Fruit fly (Drosophila melanogaster) whole organism, embryonic: ENCODE results near the gene CG7179.

ENCODE experiments used
- Aef1 ChIP-seq: fragments of 200-800 bp; sonication (Bioruptor generic); IDR thresholded peaks from 3 replicates; pipeline ENCODE4 v1.3.6; 2022; ENCODE audit warnings: missing biosample characterization, missing genetic modification characterization
- Antp ChIP-seq: fragments of 200-800 bp; sonication (Bioruptor generic); optimal IDR thresholded peaks from 3 replicates; lab custom pipeline; 2016; ENCODE audit warnings: missing biosample characterization, missing genetic modification characterization
- B-H1 ChIP-seq: fragments of 200-800 bp; sonication (Bioruptor generic); IDR thresholded peaks from 3 replicates; pipeline ENCODE4 v1.3.6; 2022; ENCODE audit warnings: missing biosample characterization, missing genetic modification characterization
- CG10543 ChIP-seq: fragments of 200-800 bp; sonication (Bioruptor generic); optimal IDR thresholded peaks from 3 replicates; lab custom pipeline; 2017; ENCODE audit warnings: missing biosample characterization, mild to moderate bottlenecking, missing genetic modification characterization, moderate library complexity
- CG10565 ChIP-seq: fragments of 200-800 bp; sonication (Bioruptor generic); optimal IDR thresholded peaks from 3 replicates; lab custom pipeline; 2016; ENCODE audit warnings: missing biosample characterization, mild to moderate bottlenecking, missing genetic modification characterization
- CG11093 ChIP-seq: fragments of 200-800 bp; sonication (Bioruptor generic); IDR thresholded peaks from 3 replicates; pipeline ENCODE4 v1.3.6; 2022; ENCODE audit warnings: missing biosample characterization, missing genetic modification characterization
- CG11560 ChIP-seq: fragments of 200-800 bp; sonication (Bioruptor generic); IDR thresholded peaks from 3 replicates; pipeline ENCODE4 v1.3.6; 2022; ENCODE audit warnings: missing biosample characterization, missing genetic modification characterization
- CG12071 ChIP-seq: fragments of 200-800 bp; sonication (Bioruptor generic); optimal IDR thresholded peaks from 3 replicates; lab custom pipeline; 2018; ENCODE audit warnings: missing biosample characterization, mild to moderate bottlenecking, missing genetic modification characterization
- CG14965 ChIP-seq: fragments of 200-800 bp; sonication (Bioruptor generic); optimal IDR thresholded peaks from 2 replicates; lab custom pipeline; 2016; ENCODE audit warnings: missing biosample characterization, missing genetic modification characterization, borderline replicate concordance
- CG15601 ChIP-seq: fragments of 200-800 bp; sonication (Bioruptor generic); optimal IDR thresholded peaks from 3 replicates; lab custom pipeline; 2019; ENCODE audit warnings: missing biosample characterization, mild to moderate bottlenecking, missing genetic modification characterization, moderate library complexity
- CG16815 ChIP-seq: fragments of 200-800 bp; sonication (Bioruptor generic); optimal IDR thresholded peaks from 3 replicates; lab custom pipeline; 2017; ENCODE audit warnings: missing biosample characterization, mild to moderate bottlenecking, missing genetic modification characterization
- CG17328 ChIP-seq: fragments of 200-800 bp; sonication (Bioruptor generic); IDR thresholded peaks from 2 replicates; pipeline ENCODE4 v1.3.6; 2022; ENCODE audit warnings: missing biosample characterization, missing genetic modification characterization
- CG17359 ChIP-seq: fragments of 200-800 bp; sonication (Bioruptor generic); optimal IDR thresholded peaks from 3 replicates; lab custom pipeline; 2018; ENCODE audit warnings: missing biosample characterization, mild to moderate bottlenecking, missing genetic modification characterization, moderate library complexity
- CG17361 ChIP-seq: fragments of 200-800 bp; sonication (Bioruptor generic); IDR thresholded peaks from 3 replicates; pipeline ENCODE4 v1.3.6; 2022; ENCODE audit warnings: missing biosample characterization, missing genetic modification characterization
- CG1792 ChIP-seq: fragments of 200-800 bp; sonication (Bioruptor generic); optimal IDR thresholded peaks from 2 replicates; lab custom pipeline; 2016; ENCODE audit warnings: missing biosample characterization, missing genetic modification characterization
- CG1832 ChIP-seq: fragments of 200-800 bp; sonication (Bioruptor generic); optimal IDR thresholded peaks from 2 replicates; lab custom pipeline; 2017; ENCODE audit warnings: missing biosample characterization, mild to moderate bottlenecking, missing genetic modification characterization, inconsistent platforms
- CG18619 ChIP-seq: fragments of 200-800 bp; sonication (Bioruptor generic); optimal IDR thresholded peaks from 3 replicates; lab custom pipeline; 2017; ENCODE audit warnings: missing biosample characterization, mild to moderate bottlenecking, missing genetic modification characterization
- CG18764 ChIP-seq: fragments of 200-800 bp; sonication (Bioruptor generic); optimal IDR thresholded peaks from 3 replicates; lab custom pipeline; 2016; ENCODE audit warnings: missing biosample characterization, missing genetic modification characterization
- CG3847 ChIP-seq: fragments of 200-800 bp; sonication (Bioruptor generic); IDR thresholded peaks from 2 replicates; pipeline ENCODE4 v1.3.6; 2022; ENCODE audit warnings: missing biosample characterization, missing genetic modification characterization
- CG5180 ChIP-seq: fragments of 200-800 bp; sonication (Bioruptor generic); optimal IDR thresholded peaks from 3 replicates; lab custom pipeline; 2017; ENCODE audit warnings: missing biosample characterization, missing genetic modification characterization, mild to moderate bottlenecking, moderate library complexity, missing genetic modification reagents
- CkIIα-i1 ChIP-seq: fragments of 200-800 bp; sonication (Bioruptor generic); IDR thresholded peaks from 2 replicates; pipeline ENCODE4 v1.3.6; 2022; ENCODE audit warnings: missing biosample characterization, missing genetic modification characterization
- Hr51 ChIP-seq, 2 experiments: fragments of 200-800 bp; sonication (Bioruptor generic); optimal IDR thresholded peaks; 2 replicates in 1 of 2; 3 replicates in 1 of 2; lab custom pipeline; 2016 to 2018; ENCODE audit warnings: missing biosample characterization in 2 of 2, missing genetic modification characterization in 2 of 2, mild to moderate bottlenecking in 1 of 2, moderate library complexity in 1 of 2
- Lpt ChIP-seq: fragments of >200 bp; optimal IDR thresholded peaks from 2 replicates; lab custom pipeline; 2018; ENCODE audit warnings: missing biosample characterization, missing genetic modification characterization
- Mes4 ChIP-seq: fragments of 200-800 bp; sonication (Bioruptor generic); optimal IDR thresholded peaks from 2 replicates; lab custom pipeline; 2016; ENCODE audit warnings: missing biosample characterization, missing genetic modification characterization
- Nf-YA ChIP-seq: fragments of 200-800 bp; sonication (Bioruptor generic); IDR thresholded peaks from 2 replicates; pipeline ENCODE4 v1.3.6; 2022; ENCODE audit warnings: missing biosample characterization, missing genetic modification characterization
- Nf-YC ChIP-seq: fragments of 200-800 bp; optimal IDR thresholded peaks from 3 replicates; lab custom pipeline; 2019; ENCODE audit warnings: missing biosample characterization, mild to moderate bottlenecking, missing genetic modification characterization, moderate library complexity
- Oaz ChIP-seq: fragments of 200-800 bp; sonication (Bioruptor generic); IDR thresholded peaks from 2 replicates; pipeline ENCODE4 v1.3.6; 2022; ENCODE audit warnings: missing biosample characterization, missing genetic modification characterization
- PHDP ChIP-seq: fragments of 200-800 bp; sonication (Bioruptor generic); optimal IDR thresholded peaks from 3 replicates; lab custom pipeline; 2018; ENCODE audit warnings: missing biosample characterization, mild to moderate bottlenecking, missing genetic modification characterization, moderate library complexity
- Sin3A ChIP-seq: fragments of >200 bp; optimal IDR thresholded peaks from 2 replicates; lab custom pipeline; 2018
- Ssrp ChIP-seq: fragments of 200-800 bp; sonication (Bioruptor generic); optimal IDR thresholded peaks from 2 replicates; lab custom pipeline; 2018; ENCODE audit warnings: missing biosample characterization, mild to moderate bottlenecking, missing genetic modification characterization, moderate library complexity
- ab ChIP-seq: fragments of 200-800 bp; sonication (Bioruptor generic); optimal IDR thresholded peaks from 2 replicates; lab custom pipeline; 2016; ENCODE audit warnings: missing biosample characterization, missing genetic modification characterization
- bigmax ChIP-seq: fragments of 200-800 bp; sonication (Bioruptor generic); optimal IDR thresholded peaks from 2 replicates; lab custom pipeline; 2018; ENCODE audit warnings: missing biosample characterization, mild to moderate bottlenecking, missing genetic modification characterization
- cad ChIP-seq: fragments of >200 bp; optimal IDR thresholded peaks from 2 replicates; lab custom pipeline; 2017; ENCODE audit warnings: missing biosample characterization, missing genetic modification characterization
- cas ChIP-seq: fragments of 200-800 bp; sonication (Bioruptor generic); IDR thresholded peaks from 2 replicates; pipeline ENCODE4 v1.3.6; 2022; ENCODE audit warnings: missing biosample characterization, missing genetic modification characterization
- chm ChIP-seq: fragments of 200-800 bp; sonication (Bioruptor generic); IDR thresholded peaks from 2 replicates; pipeline ENCODE4 v1.3.6; 2022; ENCODE audit warnings: missing biosample characterization, missing genetic modification characterization
- dm ChIP-seq: fragments of 200-800 bp; sonication (Bioruptor generic); optimal IDR thresholded peaks from 3 replicates; lab custom pipeline; 2016; ENCODE audit warnings: missing biosample characterization, missing genetic modification characterization
- esg ChIP-seq: fragments of 200-800 bp; sonication (Bioruptor generic); conservative IDR thresholded peaks from 2 replicates; pipeline ENCODE4 v1.3.6; 2022; ENCODE audit warnings: missing biosample characterization, missing genetic modification characterization
- fd102C ChIP-seq: fragments of 200-800 bp; sonication (Bioruptor generic); optimal IDR thresholded peaks from 2 replicates; lab custom pipeline; 2018; ENCODE audit warnings: missing biosample characterization, mild to moderate bottlenecking, missing genetic modification characterization, moderate library complexity
- fd64A ChIP-seq: fragments of 200-800 bp; sonication (Bioruptor generic); optimal IDR thresholded peaks from 3 replicates; lab custom pipeline; 2018; ENCODE audit warnings: missing biosample characterization, mild to moderate bottlenecking, missing genetic modification characterization
- kah ChIP-seq: fragments of 200-800 bp; sonication (Bioruptor generic); optimal IDR thresholded peaks from 2 replicates; lab custom pipeline; 2018; ENCODE audit warnings: missing biosample characterization, mild to moderate bottlenecking, missing genetic modification characterization
- onecut ChIP-seq: fragments of 200-800 bp; sonication (Bioruptor generic); IDR thresholded peaks from 2 replicates; pipeline ENCODE4 v1.3.6; 2022; ENCODE audit warnings: missing biosample characterization, missing genetic modification characterization
- psq ChIP-seq: fragments of 200-800 bp; sonication (Bioruptor generic); optimal IDR thresholded peaks from 2 replicates; lab custom pipeline; 2017; ENCODE audit warnings: missing biosample characterization, missing genetic modification characterization
- row ChIP-seq: fragments of 200-800 bp; sonication (Bioruptor generic); IDR thresholded peaks from 3 replicates; pipeline ENCODE4 v1.3.6; 2022; ENCODE audit warnings: missing biosample characterization, missing genetic modification characterization
- run ChIP-seq: fragments of 200-800 bp; sonication (Bioruptor generic); optimal IDR thresholded peaks from 3 replicates; lab custom pipeline; 2018; ENCODE audit warnings: missing biosample characterization, mild to moderate bottlenecking, missing genetic modification characterization
- sc ChIP-seq, 3 experiments: fragments of >200 bp in 2 of 3; fragments of 200-800 bp in 1 of 3; sonication (Bioruptor generic) in 1 of 3; optimal IDR thresholded peaks; 2 replicates in 2 of 3; 3 replicates in 1 of 3; lab custom pipeline; 2017; ENCODE audit warnings: mild to moderate bottlenecking in 1 of 3, missing biosample characterization in 1 of 3, missing genetic modification characterization in 1 of 3, missing genetic modification reagents in 1 of 3
- sisA ChIP-seq: fragments of 200-800 bp; sonication (Bioruptor generic); IDR thresholded peaks from 2 replicates; pipeline ENCODE4 v1.3.6; 2022; ENCODE audit warnings: missing biosample characterization, missing genetic modification characterization
- slou ChIP-seq: fragments of 200-800 bp; sonication (Bioruptor generic); optimal IDR thresholded peaks from 3 replicates; lab custom pipeline; 2016; ENCODE audit warnings: missing biosample characterization, missing genetic modification characterization
- slp2 ChIP-seq: fragments of 200-800 bp; sonication (Bioruptor generic); optimal IDR thresholded peaks from 2 replicates; lab custom pipeline; 2016; ENCODE audit warnings: missing biosample characterization, missing genetic modification characterization
- unpg ChIP-seq: fragments of 200-800 bp; sonication (Bioruptor generic); optimal IDR thresholded peaks from 3 replicates; lab custom pipeline; 2018; ENCODE audit warnings: missing biosample characterization, mild to moderate bottlenecking, missing genetic modification characterization, moderate library complexity
- zen ChIP-seq: fragments of 200-800 bp; sonication (Bioruptor generic); optimal IDR thresholded peaks from 3 replicates; lab custom pipeline; 2018; ENCODE audit warnings: missing biosample characterization, mild to moderate bottlenecking, missing genetic modification characterization, moderate library complexity

The CG7179 gene

DNA sequence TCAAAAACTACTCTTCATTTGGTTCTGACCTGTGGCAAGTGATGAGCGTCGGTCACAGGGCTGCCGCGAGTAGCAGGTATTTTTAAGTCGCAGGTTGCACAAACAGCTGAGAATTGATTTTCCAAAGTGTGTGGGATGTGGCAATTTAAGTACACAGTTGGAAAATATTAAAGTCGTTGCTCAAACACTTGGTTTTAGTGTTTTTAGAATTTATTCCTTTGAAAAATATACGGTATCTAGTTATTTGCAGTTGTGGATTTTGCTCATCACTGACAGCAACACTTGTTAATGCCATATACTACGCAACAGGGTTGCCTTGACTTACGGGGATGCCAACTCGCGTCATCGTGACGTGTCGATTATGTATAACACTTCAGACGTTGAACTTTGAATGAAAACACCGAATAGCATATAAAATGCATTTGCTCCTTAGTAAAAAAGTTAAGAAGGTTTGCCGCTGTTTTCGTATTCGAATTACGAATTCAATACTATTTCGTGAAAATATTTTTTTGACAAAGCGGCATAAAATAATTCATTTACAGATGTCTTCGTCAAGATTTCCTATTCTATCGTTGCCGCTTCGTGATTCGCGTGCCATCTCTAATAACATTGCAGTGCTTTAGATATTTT lies 22.1 kb upstream of the CG7179 start, which contains the start of the genes Herp and r2d2 (continued):
- peak; percentile 66 for TF ChIP-seq CG5180
- TF ChIP-seq CG17361 (GFP tag; lab: Robert Waterston, UW), result peak; percentile 94
- TF ChIP-seq CG11093 (GFP tag; lab: Robert Waterston, UW), result peak; percentile 85; the same call in 2 of the 3 replicates
- TF ChIP-seq Hr51 (GFP tag; optimal IDR thresholded peaks at IDR 0.05; lab: Kevin White, UChicago), result peak; percentile 87 to 91
- TF ChIP-seq cad (GFP tag; lab: Kevin White, UChicago), result no peak
- TF ChIP-seq slou (GFP tag; lab: Kevin White, UChicago), result peak; percentile 91
- peak; percentile 88 for TF ChIP-seq PHDP (tag; lab: Kevin White, UChicago)
- TF ChIP-seq CG3847, result peak; percentile 92
- peak; percentile 54 for TF ChIP-seq CG14965 (GFP tag; lab: Kevin White, UChicago)
- peak; percentile 91 for TF ChIP-seq Aef1
- TF ChIP-seq zen, result peak; percentile 87
- TF ChIP-seq CG1832, result no peak
- peak; percentile 60; the same call in 1 of the 3 replicates for TF ChIP-seq B-H1 (GFP tag; lab: Robert Waterston, UW)
- TF ChIP-seq ab (GFP tag; lab: Kevin White, UChicago), result peak; percentile 73
- peak; percentile 86 for TF ChIP-seq Mes4 (GFP tag; lab: Kevin White, UChicago)
- no peak for TF ChIP-seq Lpt (GFP tag; lab: Kevin White, UChicago)
- peak; percentile 87 for TF ChIP-seq Nf-YC (tag; lab: Kevin White, UChicago)
- TF ChIP-seq Ssrp (tag; lab: Kevin White, UChicago), result peak; percentile 83
- TF ChIP-seq kah, result peak; percentile 95
- peak; percentile 85 for TF ChIP-seq unpg (GFP tag; lab: Kevin White, UChicago)
- peak; percentile 91 for TF ChIP-seq CG18619 (GFP tag; lab: Kevin White, UChicago)
- TF ChIP-seq CkIIα-i1 (GFP tag; lab: Robert Waterston, UW), result no peak
- peak; percentile 84 for TF ChIP-seq CG12071 (GFP tag; lab: Kevin White, UChicago)
- no peak for TF ChIP-seq bigmax (GFP tag; lab: Kevin White, UChicago)
- peak; percentile 74 for TF ChIP-seq CG10565 (GFP tag; lab: Kevin White, UChicago)
- TF ChIP-seq esg (GFP tag; lab: Robert Waterston, UW), result peak; percentile 90
- peak; percentile 77 for TF ChIP-seq fd102C (GFP tag; lab: Kevin White, UChicago)
- TF ChIP-seq CG10543 (GFP tag; lab: Kevin White, UChicago), result peak; percentile 97
- peak; percentile 77 for TF ChIP-seq chm (GFP tag; lab: Robert Waterston, UW)
- TF ChIP-seq CG1792 (GFP tag; lab: Kevin White, UChicago), result peak; percentile 91
- peak; percentile 96 for TF ChIP-seq Antp (GFP tag; lab: Kevin White, UChicago)
- peak; percentile 85 for TF ChIP-seq CG18764
- TF ChIP-seq Nf-YA (GFP tag; lab: Robert Waterston, UW), result peak; percentile 63
- peak; percentile 73 for TF ChIP-seq CG17328 (GFP tag; lab: Robert Waterston, UW)
- TF ChIP-seq dm (GFP tag; lab: Kevin White, UChicago), result peak; percentile 93
- TF ChIP-seq row, result peak; percentile 97
- peak; percentile 90 for TF ChIP-seq sisA (GFP tag; lab: Robert Waterston, UW)
- TF ChIP-seq cas, result peak; percentile 79
- TF ChIP-seq sc (optimal IDR thresholded peaks at IDR 0.05; lab: Kevin White, UChicago), result no peak
- peak; percentile 58 for TF ChIP-seq sc (GFP tag; optimal IDR thresholded peaks at IDR 0.05; lab: Kevin White, UChicago)
- peak; percentile 74 for TF ChIP-seq fd64A
- TF ChIP-seq Oaz (GFP tag; lab: Robert Waterston, UW), result peak; percentile 79
- TF ChIP-seq psq (GFP tag; lab: Kevin White, UChicago), result peak; percentile 54
- peak; percentile 64 for TF ChIP-seq run (tag; lab: Kevin White, UChicago)
- peak; percentile 86 for TF ChIP-seq onecut (GFP tag; lab: Robert Waterston, UW)
- peak; percentile 81 for TF ChIP-seq CG17359 (tag; lab: Kevin White, UChicago)
- peak; percentile 85 for TF ChIP-seq CG15601 (tag; lab: Kevin White, UChicago)
- peak; percentile 94 for TF ChIP-seq slp2 (GFP tag; lab: Kevin White, UChicago)
- TF ChIP-seq CG11560, result peak; percentile 83
- TF ChIP-seq CG16815 (GFP tag; lab: Kevin White, UChicago), result peak; percentile 83
- peak; percentile 91 for TF ChIP-seq Sin3A
